Worm (Caenorhabditis elegans) whole organism, mixed stage, embryonic: ENCODE measurements around the gene C16D9.5.

Source experiments
- lin-13 ChIP-seq: fragments of 150-350 bp; optimal IDR thresholded peaks from 2 replicates; lab custom pipeline; 2014; ENCODE audit warnings: missing biosample characterization, missing genetic modification characterization
- lsy-2 ChIP-seq: fragments of 150-350 bp; optimal IDR thresholded peaks from 2 replicates; lab custom pipeline; 2014; ENCODE audit warnings: missing biosample characterization, missing genetic modification characterization
- nhr-12 ChIP-seq: fragments of 150-350 bp; optimal IDR thresholded peaks from 2 replicates; lab custom pipeline; 2014; ENCODE audit warnings: missing biosample characterization, missing genetic modification characterization
- nhr-237 ChIP-seq: fragments of 150-350 bp; optimal IDR thresholded peaks from 2 replicates; lab custom pipeline; 2014; ENCODE audit warnings: missing biosample characterization, missing genetic modification characterization
- snpc-4 ChIP-seq: fragments of 150-350 bp; optimal IDR thresholded peaks from 2 replicates; lab custom pipeline; 2014; ENCODE audit warnings: missing biosample characterization, missing genetic modification characterization
- sptf-1 ChIP-seq: sonication (generic microtip); optimal IDR thresholded peaks from 2 replicates; lab custom pipeline; 2017; ENCODE audit warnings: mild to moderate bottlenecking, missing genetic modification characterization, moderate library complexity, missing compliant biosample characterization
- unc-62 ChIP-seq: fragments of 150-350 bp; optimal IDR thresholded peaks from 2 replicates; lab custom pipeline; 2014; ENCODE audit warnings: missing biosample characterization, missing genetic modification reagents, missing genetic modification characterization
- ztf-11 ChIP-seq: fragments of 150-350 bp; optimal IDR thresholded peaks from 2 replicates; lab custom pipeline; 2014; ENCODE audit warnings: missing biosample characterization, missing genetic modification characterization

DNA sequence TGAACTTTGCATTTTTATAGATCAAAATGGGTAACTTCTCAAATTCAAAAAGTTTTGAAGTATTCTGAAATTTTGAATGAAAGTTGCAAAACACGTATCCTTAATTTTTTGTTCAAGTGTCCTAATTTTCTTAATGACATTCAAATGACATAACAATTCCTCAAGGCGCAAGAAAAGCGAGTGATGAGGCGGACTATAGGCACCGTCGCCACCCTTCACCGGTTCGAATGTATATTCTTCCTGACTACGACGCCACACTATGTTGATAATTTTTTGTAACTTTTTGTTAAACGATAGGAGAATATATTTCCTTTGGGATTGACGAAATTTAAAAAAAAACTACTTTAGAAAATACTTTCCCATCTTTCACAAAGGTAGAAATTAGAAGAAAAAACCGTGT is 36.3 kb upstream of the C16D9.5 start:
- TF ChIP-seq sptf-1 (tag; lab: Kevin White, UChicago) (no peak), ztf-11 (tag; lab: Kevin White, UChicago) (no peak), unc-62 (GFP tag; lab: Kevin White, UChicago) (no peak), lsy-2 (no peak), lin-13 (tag; lab: Kevin White, UChicago) (no peak), snpc-4 (tag; lab: Kevin White, UChicago) (no peak), nhr-12 (tag; lab: Kevin White, UChicago) (no peak), nhr-237 (tag; lab: Kevin White, UChicago) (no peak)
